Worm (Caenorhabditis elegans): ENCODE data around the gene cnnm-2.
A peak's percentile ranks its signal among the peaks of the same experiment; 100 is the strongest.

Gene cnnm-2

ce11 chrX:8824437-8824836 lies 12.5 kb downstream of the cnnm-2 start, which contains the start of gene ifd-1 (continued):
- TF ChIP-seq hif-1 (tag; optimal IDR thresholded peaks at IDR 0.05) (no peak), dmd-6 (GFP tag; IDR thresholded peaks at IDR 0.05) (peak; percentile 51; the same call in 1 of the 2 replicates)

ce11 chrX:8828365-8828764 lies 16.5 kb downstream of the cnnm-2 start, which contains the start of gene rcs-1:
TSS of gene rcs-1 (minus strand) at chrX:8828540.
- TF ChIP-seq lin-13 (GFP tag; optimal IDR thresholded peaks at IDR 0.05) (no peak), daf-16 (GFP tag; optimal IDR thresholded peaks at IDR 0.05) (no peak), daf-16 (tag; optimal IDR thresholded peaks at IDR 0.05) (peak; percentile 6), pqm-1 (tag; optimal IDR thresholded peaks at IDR 0.05) (peak; percentile 54)

DNA sequence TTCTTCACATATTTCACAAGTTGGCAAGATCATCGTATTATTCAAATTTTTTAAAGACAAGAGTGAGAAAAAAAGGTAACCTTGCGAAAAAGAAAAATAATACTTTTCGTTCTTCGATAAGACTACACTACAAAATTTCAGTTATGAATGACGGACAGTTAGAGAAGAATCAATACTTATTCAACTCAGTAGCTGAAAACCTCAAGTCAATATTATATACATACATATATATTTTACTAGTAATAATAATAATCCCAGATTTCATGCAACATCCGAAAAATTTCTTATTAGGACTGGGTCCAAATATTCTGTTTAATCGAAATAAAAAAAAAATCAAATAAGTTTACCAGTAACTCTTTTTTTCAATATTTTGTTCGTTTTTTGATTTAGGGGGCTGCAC lies 19.3 kb downstream of the cnnm-2 start, which contains the start of gene C28G1.6:
Gene C28G1.6 (minus strand): TSS at position 101 of the 400 bp plus-strand sequence.
- TF ChIP-seq nhr-10 (tag; optimal IDR thresholded peaks at IDR 0.05) (no peak), hlh-30 (tag; optimal IDR thresholded peaks at IDR 0.05; ENCODE audit: insufficient read depth) (no peak), zfp-3 (GFP tag; conservative IDR thresholded peaks at IDR 0.05) (no peak), pqm-1 (tag; optimal IDR thresholded peaks at IDR 0.05) (peak; percentile 17), dmd-6 (GFP tag; IDR thresholded peaks at IDR 0.05) (peak; percentile 12; the same call in 1 of the 2 replicates), daf-16 (GFP tag; optimal IDR thresholded peaks at IDR 0.05) (no peak), daf-16 (tag; optimal IDR thresholded peaks at IDR 0.05) (peak; percentile 36), mes-2 (tag; optimal IDR thresholded peaks at IDR 0.05; ENCODE audit: poor library complexity, severe bottlenecking) (no peak)

ce11 chrX:8835405-8835804 lies 23.5 kb downstream of the cnnm-2 start, which contains the start of gene sec-15:
TSS of gene sec-15 (minus strand) at chrX:8835715.
- TF ChIP-seq dmd-6 (GFP tag; IDR thresholded peaks at IDR 0.05) (no peak), pqm-1 (tag; optimal IDR thresholded peaks at IDR 0.05) (peak; percentile 81), daf-16 (GFP tag; optimal IDR thresholded peaks at IDR 0.05) (no peak), daf-16 (tag; optimal IDR thresholded peaks at IDR 0.05) (peak; percentile 45)

DNA sequence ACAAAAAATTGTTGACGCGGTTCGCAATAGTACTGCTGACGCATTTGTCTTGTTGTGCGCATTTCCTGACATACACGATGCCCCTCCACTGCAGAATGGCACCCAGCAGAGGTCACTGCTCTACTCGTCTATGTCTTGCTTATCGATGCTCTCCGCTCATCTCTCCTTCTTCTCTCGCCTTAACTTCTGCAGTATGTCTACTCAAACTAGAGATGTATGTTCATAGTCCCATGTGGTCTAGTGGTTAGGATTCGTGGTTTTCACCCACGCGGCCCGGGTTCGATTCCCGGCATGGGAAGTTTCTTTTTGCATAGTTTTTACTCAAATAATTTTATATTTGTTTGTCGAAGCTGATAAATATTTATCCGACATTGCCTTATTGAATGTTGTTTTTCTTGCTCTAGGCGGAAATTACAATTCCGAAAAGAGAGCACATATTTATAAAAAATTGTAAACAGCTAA lies 24.0 kb downstream of the cnnm-2 start, which contains the start of gene C28G1.2:
Gene C28G1.2 (plus strand): TSS at position 130 of the 462 bp plus-strand sequence.
- TF ChIP-seq dmd-6 (GFP tag; IDR thresholded peaks at IDR 0.05) (peak; percentile 88), ceh-44 (GFP tag; IDR thresholded peaks at IDR 0.05) (peak; percentile 94), Y5F2A.4 (GFP tag; optimal IDR thresholded peaks at IDR 0.05) (peak; percentile 87), snpc-4 (tag; optimal IDR thresholded peaks at IDR 0.05) (peak; percentile 18), cey-2 (tag; optimal IDR thresholded peaks at IDR 0.05; ENCODE audit: borderline replicate concordance, insufficient read depth) (no peak), snpc-1.2 (GFP tag; IDR thresholded peaks at IDR 0.05) (no peak; the same call in none of the 2 replicates), mdt-29 (GFP tag; IDR thresholded peaks at IDR 0.05) (peak; percentile 88), sdz-12 (GFP tag; optimal IDR thresholded peaks at IDR 0.05) (peak; percentile 80), lim-7 (GFP tag; IDR thresholded peaks at IDR 0.05) (peak; percentile 99), mep-1 (tag; optimal IDR thresholded peaks at IDR 0.05) (peak; percentile 97), nhr-48 (tag; optimal IDR thresholded peaks at IDR 0.05) (peak; percentile 82), zip-2 (tag; optimal IDR thresholded peaks at IDR 0.05) (peak; percentile 68), fkh-10 (GFP tag; optimal IDR thresholded peaks at IDR 0.05) (peak; percentile 89), daf-19 (GFP tag; conservative IDR thresholded peaks at IDR 0.05) (peak; percentile 96), daf-12 (tag; optimal IDR thresholded peaks at IDR 0.05) (no peak), zip-11 (GFP tag; IDR thresholded peaks at IDR 0.05) (0 out of 2 replicates have a peak, but pooled peaks have one; percentile 78), T20F7.1 (GFP tag; optimal IDR thresholded peaks at IDR 0.05) (peak; percentile 78), tra-1 (GFP tag; IDR thresholded peaks at IDR 0.05) (peak; percentile 95), nhr-6 (tag; optimal IDR thresholded peaks at IDR 0.05) (peak; percentile 80), mes-2 (tag; optimal IDR thresholded peaks at IDR 0.05; ENCODE audit: poor library complexity, severe bottlenecking) (peak; percentile 89), Y48G9A.11 (GFP tag; IDR thresholded peaks at IDR 0.05) (no peak; the same call in none of the 2 replicates), lin-38 (GFP tag; IDR thresholded peaks at IDR 0.05) (peak; percentile 86), ceh-28 (tag; optimal IDR thresholded peaks at IDR 0.05) (peak; percentile 25), lin-15B (tag; optimal IDR thresholded peaks at IDR 0.05) (no peak), nhr-11 (tag; optimal IDR thresholded peaks at IDR 0.05) (peak; percentile 79), nhr-41 (GFP tag; IDR thresholded peaks at IDR 0.05) (peak; percentile 95), spr-1 (tag; optimal IDR thresholded peaks at IDR 0.05) (peak; percentile 92), nhr-10 (tag; optimal IDR thresholded peaks at IDR 0.05) (peak; percentile 18), skn-1 (tag; optimal IDR thresholded peaks at IDR 0.05) (no peak), nhr-76 (tag; optimal IDR thresholded peaks at IDR 0.05) (no peak), ZK337.2 (GFP tag; IDR thresholded peaks at IDR 0.05) (peak; percentile 81), hlh-11 (tag; optimal IDR thresholded peaks at IDR 0.05) (peak; percentile 88), daf-8 (GFP tag; IDR thresholded peaks at IDR 0.05) (peak; percentile 71; the same call in 1 of the 2 replicates), mxl-2 (GFP tag; conservative IDR thresholded peaks at IDR 0.05) (peak; percentile 86)

Data from whole organism, L4 larva.